Fruit fly (Drosophila melanogaster) whole organism, embryonic: ENCODE data around the gene CG34293.

Experiments
- Adf1 ChIP-seq: fragments of 200-800 bp; sonication (Bioruptor generic); IDR thresholded peaks from 2 replicates; pipeline ENCODE4 v1.3.6; 2022; ENCODE audit warnings: missing biosample characterization, missing genetic modification characterization
- Awh ChIP-seq: fragments of 200-800 bp; sonication (Bioruptor generic); IDR thresholded peaks from 2 replicates; pipeline ENCODE4, ENCODE4 v1.3.6; 2022; ENCODE audit warnings: missing biosample characterization, missing genetic modification characterization
- CG10543 ChIP-seq: fragments of 200-800 bp; sonication (Bioruptor generic); optimal IDR thresholded peaks from 3 replicates; lab custom pipeline; 2017; ENCODE audit warnings: missing biosample characterization, mild to moderate bottlenecking, missing genetic modification characterization, moderate library complexity
- CG10565 ChIP-seq: fragments of 200-800 bp; sonication (Bioruptor generic); optimal IDR thresholded peaks from 3 replicates; lab custom pipeline; 2016; ENCODE audit warnings: missing biosample characterization, mild to moderate bottlenecking, missing genetic modification characterization
- CG11085 ChIP-seq: fragments of 200-800 bp; sonication (Bioruptor generic); IDR thresholded peaks from 2 replicates; pipeline ENCODE4 v1.3.6; 2022; ENCODE audit warnings: missing biosample characterization, missing genetic modification characterization
- CG13287 ChIP-seq: fragments of 200-800 bp; sonication (Bioruptor generic); IDR thresholded peaks from 2 replicates; pipeline ENCODE4 v1.3.6; 2022; ENCODE audit warnings: missing biosample characterization, missing genetic modification characterization; ENCODE audit not compliant: partially characterized antibody
- CG14441 ChIP-seq: fragments of 200-800 bp; sonication (Bioruptor generic); IDR thresholded peaks from 2 replicates; pipeline ENCODE4 v1.3.6; 2022; ENCODE audit warnings: missing biosample characterization, missing genetic modification characterization
- CG17359 ChIP-seq: fragments of 200-800 bp; sonication (Bioruptor generic); optimal IDR thresholded peaks from 3 replicates; lab custom pipeline; 2018; ENCODE audit warnings: missing biosample characterization, mild to moderate bottlenecking, missing genetic modification characterization, moderate library complexity
- CG17612 ChIP-seq: fragments of 200-800 bp; sonication (Bioruptor generic); IDR thresholded peaks from 2 replicates; pipeline ENCODE4 v1.3.6; 2022; ENCODE audit warnings: missing biosample characterization, missing genetic modification characterization
- CG18599 ChIP-seq: fragments of 200-800 bp; sonication (Bioruptor generic); optimal IDR thresholded peaks from 3 replicates; lab custom pipeline; 2017; ENCODE audit warnings: missing biosample characterization, missing genetic modification characterization, mild to moderate bottlenecking, moderate library complexity, missing genetic modification reagents
- CG2116 ChIP-seq: fragments of 200-800 bp; sonication (Bioruptor generic); optimal IDR thresholded peaks from 3 replicates; lab custom pipeline; 2018; ENCODE audit warnings: missing biosample characterization, mild to moderate bottlenecking, missing genetic modification characterization
- CG30020 ChIP-seq: fragments of 200-800 bp; optimal IDR thresholded peaks from 2 replicates; lab custom pipeline; 2019; ENCODE audit warnings: missing biosample characterization, mild to moderate bottlenecking, missing genetic modification characterization, moderate library complexity
- CG30403 ChIP-seq: fragments of 200-800 bp; sonication (Bioruptor generic); optimal IDR thresholded peaks from 3 replicates; lab custom pipeline; 2016; ENCODE audit warnings: missing biosample characterization, missing genetic modification characterization
- CG3163 ChIP-seq: fragments of 200-800 bp; sonication (Bioruptor generic); optimal IDR thresholded peaks from 3 replicates; lab custom pipeline; 2016; ENCODE audit warnings: missing biosample characterization, missing genetic modification characterization
- CG33557 ChIP-seq: fragments of 200-800 bp; sonication (Bioruptor generic); optimal IDR thresholded peaks from 2 replicates; lab custom pipeline; 2019; ENCODE audit warnings: missing biosample characterization, mild to moderate bottlenecking, missing genetic modification characterization, moderate library complexity
- CG34422 ChIP-seq: fragments of 200-800 bp; sonication (Bioruptor generic); IDR thresholded peaks from 3 replicates; pipeline ENCODE4 v1.3.6; 2022; ENCODE audit warnings: missing biosample characterization, missing genetic modification characterization
- CG4282 ChIP-seq: fragments of 200-800 bp; sonication (Bioruptor generic); optimal IDR thresholded peaks from 2 replicates; lab custom pipeline; 2016; ENCODE audit warnings: missing biosample characterization, missing genetic modification characterization
- CG4328 ChIP-seq: fragments of 200-800 bp; sonication (Bioruptor generic); optimal IDR thresholded peaks from 3 replicates; lab custom pipeline; 2017; ENCODE audit warnings: missing biosample characterization, missing genetic modification reagents, missing genetic modification characterization
- CG4730 ChIP-seq: fragments of 200-800 bp; sonication (Bioruptor generic); IDR thresholded peaks from 2 replicates; pipeline ENCODE4 v1.3.6; 2022; ENCODE audit warnings: missing biosample characterization, missing genetic modification characterization
- CG6272 ChIP-seq: fragments of 200-800 bp; sonication (Bioruptor generic); IDR thresholded peaks from 2 replicates; pipeline ENCODE4 v1.3.6; 2022; ENCODE audit warnings: missing biosample characterization, missing genetic modification characterization
- CG9797 ChIP-seq: fragments of 200-800 bp; sonication (Bioruptor generic); optimal IDR thresholded peaks from 3 replicates; lab custom pipeline; 2018; ENCODE audit warnings: missing biosample characterization, mild to moderate bottlenecking, missing genetic modification characterization
- CHES-1-like ChIP-seq: fragments of 200-800 bp; sonication (Bioruptor generic); optimal IDR thresholded peaks from 2 replicates; lab custom pipeline; 2016; ENCODE audit warnings: missing biosample characterization, missing genetic modification characterization
- Dad ChIP-seq: fragments of 200-800 bp; sonication (Bioruptor generic); optimal IDR thresholded peaks from 3 replicates; lab custom pipeline; 2016; ENCODE audit warnings: missing biosample characterization, missing genetic modification characterization
- Dip3 ChIP-seq: fragments of 200-800 bp; sonication (Bioruptor generic); optimal IDR thresholded peaks from 3 replicates; lab custom pipeline; 2016; ENCODE audit warnings: missing biosample characterization, missing genetic modification characterization
- Med ChIP-seq: fragments of 200-800 bp; sonication (Bioruptor generic); peaks from one replicate; lab custom pipeline; 2016; ENCODE audit warnings: missing biosample characterization, missing genetic modification characterization, mild to moderate bottlenecking, inconsistent platforms, moderate library complexity
- Meics ChIP-seq: fragments of 200-800 bp; sonication (Bioruptor generic); optimal IDR thresholded peaks from 2 replicates; lab custom pipeline; 2017; ENCODE audit warnings: missing biosample characterization, mild to moderate bottlenecking, missing genetic modification characterization
- Mrtf ChIP-seq: fragments of 200-800 bp; sonication (Bioruptor generic); IDR thresholded peaks from 3 replicates; pipeline ENCODE4 v1.3.6; 2022; ENCODE audit warnings: missing biosample characterization, missing genetic modification characterization
- Neu2 ChIP-seq: fragments of 200-800 bp; sonication (Bioruptor generic); optimal IDR thresholded peaks from 3 replicates; lab custom pipeline; 2016; ENCODE audit warnings: missing biosample characterization, missing genetic modification characterization, borderline replicate concordance
- Opbp ChIP-seq: fragments of 200-800 bp; sonication (Bioruptor generic); IDR thresholded peaks from 3 replicates; pipeline ENCODE4 v1.3.6; 2022; ENCODE audit warnings: missing biosample characterization, missing genetic modification characterization; ENCODE audit not compliant: partially characterized antibody
- Rfx ChIP-seq: fragments of 200-800 bp; sonication (Bioruptor generic); IDR thresholded peaks from 2 replicates; pipeline ENCODE4 v1.3.6; 2022; ENCODE audit warnings: missing biosample characterization, missing genetic modification characterization
- caup ChIP-seq: fragments of 200-800 bp; sonication (Bioruptor generic); optimal IDR thresholded peaks from 3 replicates; lab custom pipeline; 2017; ENCODE audit warnings: missing biosample characterization, mild to moderate bottlenecking, missing genetic modification characterization, moderate library complexity; ENCODE audit not compliant: severe bottlenecking
- esg ChIP-seq: fragments of 200-800 bp; sonication (Bioruptor generic); conservative IDR thresholded peaks from 2 replicates; pipeline ENCODE4 v1.3.6; 2022; ENCODE audit warnings: missing biosample characterization, missing genetic modification characterization
- ewg ChIP-seq: fragments of 200-800 bp; sonication (Bioruptor generic); optimal IDR thresholded peaks from 3 replicates; lab custom pipeline; 2017; ENCODE audit warnings: mild to moderate bottlenecking, missing biosample characterization, missing genetic modification reagents, missing genetic modification characterization
- fd96Cb ChIP-seq: fragments of 200-800 bp; sonication (Bioruptor generic); optimal IDR thresholded peaks from 2 replicates; lab custom pipeline; 2018; ENCODE audit warnings: missing biosample characterization, mild to moderate bottlenecking, missing genetic modification characterization, moderate library complexity
- gro ChIP-seq: fragments of 200-800 bp; sonication (Bioruptor generic); optimal IDR thresholded peaks from 2 replicates; lab custom pipeline; 2016; ENCODE audit warnings: missing biosample characterization, missing genetic modification characterization
- ind ChIP-seq: fragments of 200-800 bp; sonication (Bioruptor generic); optimal IDR thresholded peaks from 3 replicates; lab custom pipeline; 2016; ENCODE audit warnings: missing biosample characterization, missing genetic modification characterization
- klu ChIP-seq: fragments of 200-800 bp; sonication (Bioruptor generic); IDR thresholded peaks from 2 replicates; pipeline ENCODE4 v1.3.6; 2022; ENCODE audit warnings: missing biosample characterization, missing genetic modification characterization
- lbe ChIP-seq: fragments of 200-800 bp; sonication (Bioruptor generic); optimal IDR thresholded peaks from 2 replicates; lab custom pipeline; 2016; ENCODE audit warnings: missing biosample characterization, mild to moderate bottlenecking, missing genetic modification characterization
- mam ChIP-seq: fragments of 200-800 bp; sonication (Bioruptor generic); optimal IDR thresholded peaks from 3 replicates; lab custom pipeline; 2016; ENCODE audit warnings: missing biosample characterization, missing genetic modification characterization
- nerfin-1 ChIP-seq: fragments of 200-800 bp; sonication (Bioruptor generic); optimal IDR thresholded peaks from 3 replicates; lab custom pipeline; 2019; ENCODE audit warnings: missing biosample characterization, mild to moderate bottlenecking, missing genetic modification characterization, moderate library complexity
- org-1 ChIP-seq: fragments of 200-800 bp; sonication (Bioruptor generic); optimal IDR thresholded peaks from 2 replicates; lab custom pipeline; 2017; ENCODE audit warnings: missing biosample characterization, missing genetic modification characterization
- pho ChIP-seq: fragments of 200-800 bp; sonication (Bioruptor generic); optimal IDR thresholded peaks from 2 replicates; lab custom pipeline; 2016; ENCODE audit warnings: missing biosample characterization, missing genetic modification characterization
- row ChIP-seq: fragments of 200-800 bp; sonication (Bioruptor generic); IDR thresholded peaks from 3 replicates; pipeline ENCODE4 v1.3.6; 2022; ENCODE audit warnings: missing biosample characterization, missing genetic modification characterization
- sens ChIP-seq: fragments of 200-800 bp; sonication (Bioruptor generic); peaks from one replicate; lab custom pipeline; 2016; ENCODE audit warnings: missing biosample characterization, missing genetic modification characterization
- slbo ChIP-seq: fragments of 200-800 bp; sonication (Bioruptor generic); IDR thresholded peaks from 2 replicates; pipeline ENCODE4 v1.3.6; 2022; ENCODE audit warnings: missing biosample characterization, missing genetic modification characterization
- zfh1 ChIP-seq: fragments of 200-800 bp; sonication (Bioruptor generic); IDR thresholded peaks from 3 replicates; pipeline ENCODE4 v1.3.6; 2022; ENCODE audit warnings: missing biosample characterization, missing genetic modification characterization

CG34293 gene

DNA sequence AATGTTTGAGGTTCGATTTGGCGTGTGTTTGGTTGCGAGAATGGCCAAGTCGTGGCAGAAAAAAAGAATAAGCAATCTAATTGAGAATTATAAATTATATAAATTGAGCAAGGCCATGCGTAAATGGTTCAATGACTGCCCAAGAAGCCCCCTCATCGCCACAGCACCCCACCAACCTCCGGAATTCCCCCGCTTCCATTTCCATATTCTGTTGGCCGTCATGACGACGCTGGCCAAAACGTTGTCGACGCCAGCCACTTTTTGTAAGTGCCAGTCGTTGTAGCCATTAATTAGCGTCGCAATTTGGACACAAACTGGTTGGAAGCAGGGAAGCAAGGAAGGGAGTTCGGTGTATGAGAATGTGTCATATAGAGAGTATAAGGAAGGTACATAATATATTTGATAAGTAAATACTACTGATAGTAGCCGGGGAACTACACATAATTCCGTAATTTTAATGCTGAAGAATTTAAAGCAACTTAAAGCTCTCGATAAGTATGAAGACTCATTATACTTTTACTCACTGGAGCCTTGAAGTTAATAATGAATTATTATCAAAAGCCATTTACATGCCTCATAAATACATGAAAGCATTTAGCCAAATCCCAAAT is 34.7 kb downstream of the CG34293 start (continued):
- no peak for TF ChIP-seq CG2116 (GFP tag; lab: Kevin White, UChicago)

- TF ChIP-seq lbe (GFP tag; lab: Kevin White, UChicago) (peak; percentile 45), CG11085 (no peak), ewg (no peak), ind (peak; percentile 36), esg (GFP tag; lab: Robert Waterston, UW) (peak; percentile 35; the same call in 1 of the 2 replicates), Dad (GFP tag; lab: Kevin White, UChicago) (no peak), Awh (GFP tag; lab: Robert Waterston, UW) (no peak), CG3163 (GFP tag; lab: Kevin White, UChicago) (peak; percentile 10), CG13287 (GFP tag; lab: Robert Waterston, UW) (peak; percentile 17; the same call in 1 of the 2 replicates), fd96Cb (peak; percentile 4), gro (no peak), CHES-1-like (peak; percentile 31), CG30403 (no peak), CG34422 (GFP tag; lab: Robert Waterston, UW) (0 out of 3 replicates have a peak, but pooled peaks have one; percentile 20), caup (GFP tag; lab: Kevin White, UChicago) (peak; percentile 7), nerfin-1 (tag; lab: Kevin White, UChicago) (no peak), klu (GFP tag; lab: Robert Waterston, UW) (no peak), Rfx (peak; percentile 72), Neu2 (GFP tag; lab: Kevin White, UChicago) (no peak), CG4328 (GFP tag; lab: Kevin White, UChicago) (no peak), CG4282 (GFP tag; lab: Kevin White, UChicago) (no peak), CG33557 (GFP tag; lab: Kevin White, UChicago) (no peak), CG4730 (GFP tag; lab: Robert Waterston, UW) (0 out of 2 replicates have a peak, but pooled peaks have one; percentile 20), CG9797 (no peak), org-1 (no peak), sens (GFP tag; lab: Kevin White, UChicago) (peak; percentile 76), slbo (peak; percentile 60), Dip3 (GFP tag; lab: Kevin White, UChicago) (peak; percentile 27), row (GFP tag; lab: Robert Waterston, UW) (peak; percentile 6; the same call in 1 of the 3 replicates), CG18599 (GFP tag; lab: Kevin White, UChicago) (peak; percentile 29), zfh1 (GFP tag; lab: Robert Waterston, UW) (no peak; the same call in 2 of the 3 replicates), CG10543 (peak; percentile 54), Med (GFP tag; lab: Kevin White, UChicago) (peak; percentile 88), CG10565 (GFP tag; lab: Kevin White, UChicago) (no peak), CG17359 (tag; lab: Kevin White, UChicago) (peak; percentile 6), Opbp (GFP tag; lab: Robert Waterston, UW) (no peak), mam (GFP tag; lab: Kevin White, UChicago) (peak; percentile 26), CG14441 (GFP tag; lab: Robert Waterston, UW) (peak; percentile 25; the same call in 1 of the 2 replicates), CG17612 (GFP tag; lab: Robert Waterston, UW) (no peak), CG30020 (tag; lab: Kevin White, UChicago) (no peak), pho (GFP tag; lab: Kevin White, UChicago) (peak; percentile 3), Mrtf (0 out of 3 replicates have a peak, but pooled peaks have one; percentile 9), Adf1 (peak; percentile 57), Meics (peak; percentile 54), CG6272 (0 out of 2 replicates have a peak, but pooled peaks have one; percentile 10)
Observed at dm6 chr3R:27129580-27130385, 35.6 kb downstream of the CG34293 start.
